Comparison of ENCODE assay signal across 4 worm cellular contexts in the genomic region with DNA sequence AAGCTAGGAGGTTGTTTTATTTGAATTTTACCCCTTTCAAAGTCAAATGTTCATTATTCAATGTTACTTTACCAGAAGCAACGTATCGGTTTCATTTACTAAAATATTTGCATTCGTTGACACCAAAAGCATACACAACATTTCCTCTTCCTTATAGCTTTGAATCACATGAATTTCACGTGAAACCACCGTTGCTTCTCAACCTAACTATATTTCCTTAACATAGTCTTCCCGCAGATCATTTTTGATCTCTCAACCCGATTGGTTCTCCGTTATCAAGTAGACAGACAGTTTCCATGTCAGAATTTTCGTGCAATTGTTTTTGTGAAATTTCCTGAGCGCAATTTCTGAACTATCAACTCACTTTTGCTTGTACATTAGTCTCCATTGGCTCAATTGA.
TF ChIP-seq lines count a peak whose summit lies in the region.

No protein-coding gene starts in this region.

TF ChIP-seq in whole organism, L1 larva, 84 proteins besides CTCF, POLR2A, EP300 and RAD21 (continues in another document):
- TF ChIP-seq nhr-76 (tag; optimal IDR thresholded peaks at IDR 0.05; lab: Kevin White, UChicago) (no peak), nhr-20 (tag; optimal IDR thresholded peaks at IDR 0.05; lab: Kevin White, UChicago) (peak; percentile 40), lin-14 (GFP tag; optimal IDR thresholded peaks at IDR 0.05; lab: Kevin White, UChicago) (peak; percentile 5), egl-27 (tag; optimal IDR thresholded peaks at IDR 0.05; lab: Kevin White, UChicago) (no peak), nhr-28 (tag; optimal IDR thresholded peaks at IDR 0.05; lab: Kevin White, UChicago) (no peak), hpl-2 (GFP tag; optimal IDR thresholded peaks at IDR 0.05; lab: Kevin White, UChicago) (no peak), blmp-1 (tag; optimal IDR thresholded peaks at IDR 0.05; lab: Kevin White, UChicago) (peak; percentile 38), egl-13 (tag; optimal IDR thresholded peaks at IDR 0.05; lab: Kevin White, UChicago) (no peak), ceh-8 (GFP tag; optimal IDR thresholded peaks at IDR 0.05; lab: Kevin White, UChicago) (no peak), unc-86 (tag; optimal IDR thresholded peaks at IDR 0.05; lab: Kevin White, UChicago) (no peak), elt-2 (tag; optimal IDR thresholded peaks at IDR 0.05; lab: Kevin White, UChicago) (peak; percentile 42), nhr-85 (tag; lab: Kevin White, UChicago) (peak; percentile 53), ceh-88 (GFP tag; IDR thresholded peaks at IDR 0.05; lab: Robert Waterston, UW) (no peak), hlh-17 (GFP tag; optimal IDR thresholded peaks at IDR 0.05; lab: Kevin White, UChicago; ENCODE audit: borderline replicate concordance) (no peak), Y116A8C.19 (tag; optimal IDR thresholded peaks at IDR 0.05; lab: Kevin White, UChicago; ENCODE audit: borderline replicate concordance) (no peak), efl-3 (GFP tag; optimal IDR thresholded peaks at IDR 0.05; lab: Kevin White, UChicago) (no peak), ceh-90 (tag; optimal IDR thresholded peaks at IDR 0.05; lab: Kevin White, UChicago) (no peak), swsn-7 (tag; optimal IDR thresholded peaks at IDR 0.05; lab: Kevin White, UChicago) (no peak), irx-1 (tag; optimal IDR thresholded peaks at IDR 0.05; lab: Kevin White, UChicago) (no peak), fkh-8 (tag; optimal IDR thresholded peaks at IDR 0.05; lab: Kevin White, UChicago) (no peak), fkh-10 (GFP tag; optimal IDR thresholded peaks at IDR 0.05; lab: Kevin White, UChicago) (no peak), alr-1 (tag; optimal IDR thresholded peaks at IDR 0.05; lab: Kevin White, UChicago; ENCODE audit: borderline replicate concordance) (no peak)

TF ChIP-seq in whole organism, L2 larva, 48 proteins besides CTCF, POLR2A, EP300 and RAD21:
- TF ChIP-seq gmeb-1 (tag; optimal IDR thresholded peaks at IDR 0.05; lab: Kevin White, UChicago) (peak; percentile 0), mab-5 (tag; optimal IDR thresholded peaks at IDR 0.05; lab: Kevin White, UChicago) (no peak), sma-3 (GFP tag; optimal IDR thresholded peaks at IDR 0.05; lab: Kevin White, UChicago) (no peak), snpc-4 (tag; optimal IDR thresholded peaks at IDR 0.05; lab: Kevin White, UChicago) (no peak), sma-9 (GFP tag; optimal IDR thresholded peaks at IDR 0.05; lab: Kevin White, UChicago) (peak; percentile 48), sma-9 (tag; optimal IDR thresholded peaks at IDR 0.05; lab: Kevin White, UChicago) (no peak), unc-62 (GFP tag; optimal IDR thresholded peaks at IDR 0.05; lab: Kevin White, UChicago) (no peak), lin-13 (GFP tag; optimal IDR thresholded peaks at IDR 0.05; lab: Kevin White, UChicago) (no peak)

TF ChIP-seq in whole organism, L3 larva, 47 proteins besides CTCF, POLR2A, EP300 and RAD21:
- TF ChIP-seq ceh-82 (tag; optimal IDR thresholded peaks at IDR 0.05; lab: Kevin White, UChicago): no peak
- TF ChIP-seq ztf-11 (tag; optimal IDR thresholded peaks at IDR 0.05; lab: Kevin White, UChicago): no peak
- TF ChIP-seq lin-39 (tag; optimal IDR thresholded peaks at IDR 0.05; lab: Kevin White, UChicago): no peak
- peak; percentile 36 for TF ChIP-seq elt-2 (tag; optimal IDR thresholded peaks at IDR 0.05; lab: Kevin White, UChicago)
- TF ChIP-seq ceh-28 (tag; optimal IDR thresholded peaks at IDR 0.05; lab: Kevin White, UChicago): peak; percentile 42
- no peak for TF ChIP-seq nfya-1 (tag; optimal IDR thresholded peaks at IDR 0.05; lab: Kevin White, UChicago; ENCODE audit: insufficient read depth)
- TF ChIP-seq snpc-4 (tag; optimal IDR thresholded peaks at IDR 0.05; lab: Kevin White, UChicago): no peak
- TF ChIP-seq ama-1 (optimal IDR thresholded peaks at IDR 0.05; lab: Kevin White, UChicago): peak; percentile 50
- peak; percentile 36 for TF ChIP-seq nhr-23 (tag; optimal IDR thresholded peaks at IDR 0.05; lab: Kevin White, UChicago)
- TF ChIP-seq pqm-1 (tag; optimal IDR thresholded peaks at IDR 0.05; lab: Kevin White, UChicago): peak; percentile 57
- TF ChIP-seq mdl-1 (tag; optimal IDR thresholded peaks at IDR 0.05; lab: Kevin White, UChicago): no peak
- peak; percentile 76 for TF ChIP-seq mml-1 (tag; optimal IDR thresholded peaks at IDR 0.05; lab: Kevin White, UChicago)
- no peak for TF ChIP-seq nhr-67 (tag; optimal IDR thresholded peaks at IDR 0.05; lab: Kevin White, UChicago)
TF ChIP-seq in whole organism, L3 larva: peak in this region for 6.

TF ChIP-seq in whole organism, L4 larva, 104 proteins besides CTCF, POLR2A, EP300 and RAD21:
- TF ChIP-seq mxl-2 (GFP tag; conservative IDR thresholded peaks at IDR 0.05; lab: Robert Waterston, UW): peak; percentile 96
- TF ChIP-seq ZK546.5 (tag; optimal IDR thresholded peaks at IDR 0.05; lab: Kevin White, UChicago): no peak
- TF ChIP-seq daf-16 (GFP tag; optimal IDR thresholded peaks at IDR 0.05; lab: Kevin White, UChicago): no peak
- TF ChIP-seq daf-16 (tag; optimal IDR thresholded peaks at IDR 0.05; lab: Kevin White, UChicago): peak; percentile 50
- no peak for TF ChIP-seq egl-43 (GFP tag; IDR thresholded peaks at IDR 0.05; lab: Robert Waterston, UW)
- TF ChIP-seq egl-27 (tag; optimal IDR thresholded peaks at IDR 0.05; lab: Kevin White, UChicago): no peak
- no peak for TF ChIP-seq set-16 (GFP tag; IDR thresholded peaks at IDR 0.05; lab: Robert Waterston, UW)
- no peak for TF ChIP-seq T26A8.4 (GFP tag; IDR thresholded peaks at IDR 0.05; lab: Robert Waterston, UW)
- TF ChIP-seq T20F7.1 (GFP tag; optimal IDR thresholded peaks at IDR 0.05; lab: Kevin White, UChicago): peak; percentile 41
- TF ChIP-seq R02D3.7 (tag; optimal IDR thresholded peaks at IDR 0.05; lab: Kevin White, UChicago): no peak
- TF ChIP-seq tra-1 (GFP tag; IDR thresholded peaks at IDR 0.05; lab: Robert Waterston, UW): 0 out of 2 replicates have a peak, but pooled peaks have one; percentile 22
- peak; percentile 70 for TF ChIP-seq dmd-6 (GFP tag; IDR thresholded peaks at IDR 0.05; lab: Robert Waterston, UW)
- TF ChIP-seq hlh-11 (tag; optimal IDR thresholded peaks at IDR 0.05; lab: Kevin White, UChicago): peak; percentile 20
- TF ChIP-seq saeg-2 (GFP tag; IDR thresholded peaks at IDR 0.05; lab: Robert Waterston, UW): no peak
- peak; percentile 9 for TF ChIP-seq nhr-28 (tag; optimal IDR thresholded peaks at IDR 0.05; lab: Kevin White, UChicago)
- no peak for TF ChIP-seq daf-8 (GFP tag; IDR thresholded peaks at IDR 0.05; lab: Robert Waterston, UW)
- no peak for TF ChIP-seq fos-1 (tag; optimal IDR thresholded peaks at IDR 0.05; lab: Kevin White, UChicago)
- TF ChIP-seq php-3 (GFP tag; IDR thresholded peaks at IDR 0.05; lab: Robert Waterston, UW): no peak
- TF ChIP-seq hlh-30 (tag; optimal IDR thresholded peaks at IDR 0.05; lab: Kevin White, UChicago; ENCODE audit: insufficient read depth): peak; percentile 54
